Fruit fly (Drosophila melanogaster): Measurements from ENCODE around the gene CG32079.

Gene CG32079

DNA sequence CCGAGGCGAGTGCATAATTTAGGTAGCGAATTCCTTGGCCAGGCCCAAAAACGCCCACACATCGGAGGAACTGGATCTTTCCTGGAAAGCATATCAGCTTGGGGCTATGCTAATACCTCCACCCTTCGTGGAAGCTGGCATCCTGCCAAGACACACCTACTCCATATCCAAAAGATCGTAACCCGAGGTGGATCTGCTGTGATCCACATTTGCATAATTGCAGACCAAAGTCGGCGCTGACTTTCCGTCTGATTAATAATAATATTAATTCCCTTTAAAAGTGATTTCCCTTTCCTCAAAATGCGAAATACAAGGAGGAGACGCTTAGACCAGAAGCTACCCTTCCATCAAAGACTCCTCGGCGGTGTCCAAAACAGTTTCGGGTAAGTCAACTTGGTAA lies at the start of gene CG32079:
CG32079 (plus strand) TSS at position 301 of the 400 bp plus-strand sequence.
- TF ChIP-seq Lpt (GFP tag; optimal IDR thresholded peaks at IDR 0.05) (no peak), Eip78C (GFP tag) (no peak), acj6 (GFP tag; optimal IDR thresholded peaks at IDR 0.05) (no peak), lz (GFP tag; optimal IDR thresholded peaks at IDR 0.05) (no peak), topi (GFP tag; optimal IDR thresholded peaks at IDR 0.05) (no peak), esn (GFP tag; optimal IDR thresholded peaks at IDR 0.05) (no peak), CG16779 (tag; optimal IDR thresholded peaks at IDR 0.05) (no peak), dsx (GFP tag; optimal IDR thresholded peaks at IDR 0.05; ENCODE audit: poor library complexity, severe bottlenecking) (no peak), fd59A (GFP tag; optimal IDR thresholded peaks at IDR 0.05) (no peak), CG31627 (GFP tag; optimal IDR thresholded peaks at IDR 0.05) (no peak)

DNA sequence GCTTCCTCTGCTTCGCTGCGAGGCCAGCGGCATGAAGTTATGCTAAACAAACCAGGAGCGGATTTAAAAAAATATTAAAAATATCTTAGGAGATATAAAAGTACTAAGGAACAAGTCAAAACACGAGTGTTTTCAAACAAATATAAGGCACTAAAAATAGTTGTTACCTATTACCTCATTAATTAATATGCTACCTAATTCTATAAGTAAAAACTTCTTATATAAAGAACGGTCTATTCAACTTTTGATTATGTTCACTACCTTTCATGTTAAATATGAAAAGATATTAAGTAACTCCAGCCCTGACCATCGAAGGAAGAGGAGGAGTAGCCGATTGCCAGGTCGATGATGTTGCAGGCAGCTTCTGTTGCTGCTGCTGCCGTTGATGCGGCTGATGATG lies 48.9 kb upstream of the CG32079 start:
- TF ChIP-seq pdm3 (GFP tag; optimal IDR thresholded peaks at IDR 0.05) (peak; percentile 82), Ets21C (GFP tag; optimal IDR thresholded peaks at IDR 0.05) (peak; percentile 82), CG16779 (tag; optimal IDR thresholded peaks at IDR 0.05) (peak; percentile 58), lz (GFP tag; optimal IDR thresholded peaks at IDR 0.05) (peak; percentile 90), Ets96B (tag; optimal IDR thresholded peaks at IDR 0.05) (peak; percentile 92), Hr38 (GFP tag; optimal IDR thresholded peaks at IDR 0.05) (no peak), fd85E (GFP tag; optimal IDR thresholded peaks at IDR 0.05) (peak; percentile 65), eg (GFP tag; IDR thresholded peaks at IDR 0.05) (0 out of 3 replicates have a peak, but pooled peaks have one; percentile 27), CG6808 (GFP tag; optimal IDR thresholded peaks at IDR 0.05) (peak; percentile 91), CG11294 (GFP tag; IDR thresholded peaks at IDR 0.05) (no peak), svp (GFP tag) (peak; percentile 96), CG34406 (GFP tag; optimal IDR thresholded peaks at IDR 0.05) (peak; percentile 85), CG1621 (tag; optimal IDR thresholded peaks at IDR 0.05) (peak; percentile 45), Eip93F (GFP tag; optimal IDR thresholded peaks at IDR 0.05) (peak; percentile 33), fd59A (GFP tag; optimal IDR thresholded peaks at IDR 0.05) (peak; percentile 75), Hr39 (GFP tag; optimal IDR thresholded peaks at IDR 0.05) (peak; percentile 81), ss (GFP tag; optimal IDR thresholded peaks at IDR 0.05) (peak; percentile 74 to 92), achi (GFP tag; optimal IDR thresholded peaks at IDR 0.05) (peak; percentile 86), esn (GFP tag; optimal IDR thresholded peaks at IDR 0.05) (peak; percentile 94), Eip78C (GFP tag) (peak; percentile 98), CG10669 (GFP tag; optimal IDR thresholded peaks at IDR 0.05) (peak; percentile 85), CG3032 (tag; optimal IDR thresholded peaks at IDR 0.05) (peak; percentile 94), acj6 (GFP tag; optimal IDR thresholded peaks at IDR 0.05) (peak; percentile 91), CG8119 (GFP tag; IDR thresholded peaks at IDR 0.05) (peak; percentile 63), net (GFP tag; optimal IDR thresholded peaks at IDR 0.05) (peak; percentile 77), salr (GFP tag; optimal IDR thresholded peaks at IDR 0.05) (peak; percentile 45 to 86), Sox14 (GFP tag; optimal IDR thresholded peaks at IDR 0.05) (peak; percentile 85), dac (GFP tag; optimal IDR thresholded peaks at IDR 0.05) (peak; percentile 38), Eip75B (GFP tag; optimal IDR thresholded peaks at IDR 0.05) (peak; percentile 87), CG6276 (GFP tag; optimal IDR thresholded peaks at IDR 0.05) (peak; percentile 55), CG3919 (GFP tag; optimal IDR thresholded peaks at IDR 0.05) (peak; percentile 87), CG6854 (GFP tag; optimal IDR thresholded peaks at IDR 0.05) (peak; percentile 52), CG11902 (GFP tag; optimal IDR thresholded peaks at IDR 0.05) (peak; percentile 88), Gug (GFP tag; IDR thresholded peaks at IDR 0.05) (no peak), Met (GFP tag; optimal IDR thresholded peaks at IDR 0.05) (peak; percentile 92), Lpt (GFP tag; optimal IDR thresholded peaks at IDR 0.05) (peak; percentile 65), CG7368 (GFP tag; optimal IDR thresholded peaks at IDR 0.05) (peak; percentile 75), CG8319 (GFP tag; optimal IDR thresholded peaks at IDR 0.05) (peak; percentile 76), CG10631 (GFP tag; optimal IDR thresholded peaks at IDR 0.05) (peak; percentile 89), Sox15 (GFP tag; optimal IDR thresholded peaks at IDR 0.05) (peak; percentile 78), CG15336 (GFP tag; IDR thresholded peaks at IDR 0.05) (peak; percentile 29; the same call in 1 of the 2 replicates), vri (GFP tag; optimal IDR thresholded peaks at IDR 0.05) (peak; percentile 74), dsx (GFP tag; optimal IDR thresholded peaks at IDR 0.05; ENCODE audit: poor library complexity, severe bottlenecking) (peak; percentile 88), Blimp-1 (GFP tag; optimal IDR thresholded peaks at IDR 0.05) (peak; percentile 78), CG9139 (GFP tag; optimal IDR thresholded peaks at IDR 0.05) (peak; percentile 80), topi (GFP tag; optimal IDR thresholded peaks at IDR 0.05) (peak; percentile 90), Hr4 (GFP tag; optimal IDR thresholded peaks at IDR 0.05) (peak; percentile 71)
